Fruit fly (Drosophila melanogaster) Kc167 (cell line): Measurements from ENCODE around the gene Ssdp.

ENCODE experiments used
- Sin3A ChIP-seq: fragments of >200 bp; optimal IDR thresholded peaks from 2 replicates; lab custom pipeline; 2018; ENCODE audit warnings: missing external identifiers
- h ChIP-seq: fragments of >200 bp; optimal IDR thresholded peaks from 3 replicates; lab custom pipeline; 2018; ENCODE audit warnings: missing external identifiers
- ttk ChIP-seq: sonication (Bioruptor generic); optimal IDR thresholded peaks from 2 replicates; lab custom pipeline; 2017; ENCODE audit warnings: missing external identifiers

- TF ChIP-seq h (lab: Kevin White, UChicago) (no peak), ttk (no peak), Sin3A (lab: Kevin White, UChicago) (no peak)
These were observed 35.2 kb downstream of the Ssdp start, which contains the start of the genes CG7218 and Cbp20 for dm6 chr3R:18164052-18164722.
